Worm (Caenorhabditis elegans) whole organism, mixed stage, embryonic: ENCODE measurements around the gene B0034.1.
A peak's percentile ranks its signal among the peaks of the same experiment; 100 is the strongest.
"Not testable (repeated sequence)": the region's sequence is repeated elsewhere in the genome, so short reads cannot be mapped to it uniquely, and the experiment has no call there.

Experiments used
- M03D4.4 ChIP-seq: sonication (generic microtip); optimal IDR thresholded peaks from 2 replicates; lab custom pipeline; 2017; ENCODE audit warnings: mild to moderate bottlenecking, missing genetic modification characterization, missing compliant biosample characterization
- bed-3 ChIP-seq: fragments of 200-800 bp; sonication (Bioruptor generic); optimal IDR thresholded peaks from 3 replicates; lab custom pipeline; 2018; ENCODE audit warnings: mild to moderate bottlenecking, missing genetic modification characterization, moderate library complexity, missing compliant biosample characterization
- blmp-1 ChIP-seq: fragments of 150-350 bp; optimal IDR thresholded peaks from 2 replicates; lab custom pipeline; 2014; ENCODE audit warnings: missing biosample characterization, missing genetic modification characterization
- ceh-39 ChIP-seq: fragments of 150-350 bp; optimal IDR thresholded peaks from 2 replicates; lab custom pipeline; 2014; ENCODE audit warnings: missing biosample characterization, missing genetic modification characterization
- ceh-43 ChIP-seq: fragments of 200-800 bp; sonication (Bioruptor generic); optimal IDR thresholded peaks from 2 replicates; lab custom pipeline; 2018; ENCODE audit warnings: mild to moderate bottlenecking, missing genetic modification characterization, moderate library complexity, missing compliant biosample characterization
- ceh-83 ChIP-seq: fragments of 200-800 bp; sonication (Bioruptor generic); optimal IDR thresholded peaks from 2 replicates; lab custom pipeline; 2018; ENCODE audit warnings: mild to moderate bottlenecking, missing genetic modification characterization, missing compliant biosample characterization
- ces-1 ChIP-seq: fragments of 150-350 bp; optimal IDR thresholded peaks from 2 replicates; lab custom pipeline; 2014; ENCODE audit warnings: missing biosample characterization, missing genetic modification reagents, missing genetic modification characterization
- cnd-1 ChIP-seq: fragments of 200-800 bp; sonication (Bioruptor generic); optimal IDR thresholded peaks from 2 replicates; lab custom pipeline; 2018; ENCODE audit warnings: mild to moderate bottlenecking, missing genetic modification characterization, missing compliant biosample characterization
- drap-1 ChIP-seq: fragments of 200-800 bp; sonication (Bioruptor generic); optimal IDR thresholded peaks from 3 replicates; lab custom pipeline; 2018; ENCODE audit warnings: mild to moderate bottlenecking, missing genetic modification characterization, missing compliant biosample characterization
- flh-1 ChIP-seq: fragments of 200-800 bp; sonication (Bioruptor generic); optimal IDR thresholded peaks from 2 replicates; lab custom pipeline; 2018; ENCODE audit warnings: mild to moderate bottlenecking, missing genetic modification characterization, moderate library complexity, missing compliant biosample characterization
- ham-2 ChIP-seq: fragments of 200-800 bp; sonication (Bioruptor generic); optimal IDR thresholded peaks from 2 replicates; lab custom pipeline; 2018; ENCODE audit warnings: mild to moderate bottlenecking, missing genetic modification characterization, missing compliant biosample characterization
- hlh-1 ChIP-seq: fragments of 150-350 bp; optimal IDR thresholded peaks from 2 replicates; lab custom pipeline; 2014; ENCODE audit warnings: missing biosample characterization, missing genetic modification reagents, missing genetic modification characterization
- lin-32 ChIP-seq: fragments of 200-800 bp; sonication (Bioruptor generic); optimal IDR thresholded peaks from 2 replicates; lab custom pipeline; 2018; ENCODE audit warnings: mild to moderate bottlenecking, missing genetic modification characterization, missing compliant biosample characterization
- mab-5 ChIP-seq: fragments of 150-350 bp; optimal IDR thresholded peaks from 2 replicates; lab custom pipeline; 2014; ENCODE audit warnings: missing biosample characterization, missing genetic modification characterization
- mep-1 ChIP-seq: fragments of 150-350 bp; optimal IDR thresholded peaks from 2 replicates; lab custom pipeline; 2017; ENCODE audit warnings: missing biosample characterization, missing genetic modification reagents, missing genetic modification characterization, inconsistent platforms
- mls-2 ChIP-seq: sonication (generic microtip); optimal IDR thresholded peaks from 2 replicates; lab custom pipeline; 2016; ENCODE audit warnings: mild to moderate bottlenecking, missing genetic modification characterization, moderate library complexity, missing compliant biosample characterization
- nhr-2 ChIP-seq: fragments of 150-350 bp; optimal IDR thresholded peaks from 2 replicates; lab custom pipeline; 2014; ENCODE audit warnings: missing biosample characterization, missing genetic modification characterization
- nhr-237 ChIP-seq: fragments of 150-350 bp; optimal IDR thresholded peaks from 2 replicates; lab custom pipeline; 2014; ENCODE audit warnings: missing biosample characterization, missing genetic modification characterization
- nhr-28 ChIP-seq: fragments of 150-350 bp; optimal IDR thresholded peaks from 2 replicates; lab custom pipeline; 2014; ENCODE audit warnings: missing biosample characterization, missing genetic modification characterization
- pha-4 ChIP-seq: fragments of 150-350 bp; optimal IDR thresholded peaks from 2 replicates; lab custom pipeline; 2018; ENCODE audit warnings: missing biosample characterization, missing genetic modification reagents, missing genetic modification characterization
- sem-2 ChIP-seq: fragments of 200-800 bp; sonication (Bioruptor generic); optimal IDR thresholded peaks from 2 replicates; lab custom pipeline; 2018; ENCODE audit warnings: mild to moderate bottlenecking, missing genetic modification characterization, missing compliant biosample characterization
- snpc-4 ChIP-seq: fragments of 150-350 bp; optimal IDR thresholded peaks from 2 replicates; lab custom pipeline; 2014; ENCODE audit warnings: missing biosample characterization, missing genetic modification characterization
- sptf-1 ChIP-seq: sonication (generic microtip); optimal IDR thresholded peaks from 2 replicates; lab custom pipeline; 2017; ENCODE audit warnings: mild to moderate bottlenecking, missing genetic modification characterization, moderate library complexity, missing compliant biosample characterization
- tbx-8 ChIP-seq: fragments of 200-800 bp; sonication (Bioruptor generic); optimal IDR thresholded peaks from 2 replicates; lab custom pipeline; 2018; ENCODE audit warnings: mild to moderate bottlenecking, missing genetic modification characterization, moderate library complexity, missing compliant biosample characterization
- unc-120 ChIP-seq: sonication (generic microtip); optimal IDR thresholded peaks from 2 replicates; lab custom pipeline; 2017; ENCODE audit warnings: missing genetic modification characterization, missing compliant biosample characterization; ENCODE audit not compliant: poor library complexity, severe bottlenecking
- unc-39 ChIP-seq: fragments of 150-350 bp; optimal IDR thresholded peaks from 2 replicates; lab custom pipeline; 2014; ENCODE audit warnings: missing biosample characterization, missing genetic modification characterization
- unc-62 ChIP-seq: fragments of 150-350 bp; optimal IDR thresholded peaks from 2 replicates; lab custom pipeline; 2014; ENCODE audit warnings: missing biosample characterization, missing genetic modification reagents, missing genetic modification characterization
- zip-8 ChIP-seq: fragments of 150-350 bp; optimal IDR thresholded peaks from 2 replicates; lab custom pipeline; 2014; ENCODE audit warnings: missing biosample characterization, missing genetic modification characterization
- ztf-11 ChIP-seq: fragments of 150-350 bp; optimal IDR thresholded peaks from 2 replicates; lab custom pipeline; 2014; ENCODE audit warnings: missing biosample characterization, missing genetic modification characterization

Gene B0034.1

DNA sequence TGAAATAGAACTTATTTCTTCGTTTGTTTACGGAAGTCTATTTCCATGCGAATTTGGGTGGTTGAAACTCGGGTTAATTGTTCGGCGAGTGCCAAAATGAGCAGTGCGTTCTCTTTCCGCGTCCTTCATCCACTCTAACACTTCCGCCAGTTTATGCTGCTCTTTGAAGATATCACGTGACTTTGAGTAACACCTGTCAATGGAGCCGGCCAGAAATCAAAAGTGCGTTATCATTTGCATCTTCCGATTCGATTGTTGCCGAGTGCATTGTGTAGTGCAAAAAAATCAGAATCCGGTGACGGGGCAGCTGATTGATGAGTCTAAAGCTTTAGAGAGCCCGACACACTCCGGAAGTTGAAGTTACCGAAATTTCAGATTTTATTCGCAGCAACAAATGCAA, 32.9 kb downstream of the B0034.1 start:
- TF ChIP-seq nhr-2 (tag; lab: Kevin White, UChicago), result no peak
- TF ChIP-seq ces-1 (GFP tag; lab: Kevin White, UChicago), result no peak
- peak; percentile 51 for TF ChIP-seq hlh-1 (tag; lab: Kevin White, UChicago)
- no peak for TF ChIP-seq unc-120 (tag; lab: Kevin White, UChicago)
- TF ChIP-seq lin-32 (GFP tag; lab: Kevin White, UChicago), result no peak
- no peak for TF ChIP-seq blmp-1
- TF ChIP-seq unc-62 (GFP tag; lab: Kevin White, UChicago), result peak; percentile 58

DNA sequence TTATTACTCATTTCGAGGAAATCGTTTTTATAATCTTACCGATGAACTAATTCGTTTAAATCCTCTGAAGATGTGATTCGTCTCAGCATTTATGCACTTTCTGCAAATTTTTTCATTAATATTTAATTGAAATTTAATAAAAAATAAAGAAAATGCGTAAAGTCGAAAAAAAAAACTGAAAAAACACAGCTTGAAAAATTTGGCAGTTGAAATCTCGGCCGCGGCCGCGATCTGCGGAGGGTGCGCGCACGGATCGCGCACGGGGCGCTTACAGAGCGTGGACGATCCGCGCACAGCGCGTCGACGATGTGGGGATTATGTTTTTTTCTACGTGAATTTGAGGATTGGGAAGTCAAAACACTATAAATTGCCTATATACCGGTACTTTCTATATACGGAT, 40.8 kb downstream of the B0034.1 start, which contains the start of gene ZK84.4:
TSS of gene ZK84.4 (minus strand) at position 101 of the 400 bp plus-strand sequence.
- TF ChIP-seq lin-32 (GFP tag; lab: Kevin White, UChicago); zip-8 (tag; lab: Kevin White, UChicago); mls-2: not testable (repeated sequence)

DNA sequence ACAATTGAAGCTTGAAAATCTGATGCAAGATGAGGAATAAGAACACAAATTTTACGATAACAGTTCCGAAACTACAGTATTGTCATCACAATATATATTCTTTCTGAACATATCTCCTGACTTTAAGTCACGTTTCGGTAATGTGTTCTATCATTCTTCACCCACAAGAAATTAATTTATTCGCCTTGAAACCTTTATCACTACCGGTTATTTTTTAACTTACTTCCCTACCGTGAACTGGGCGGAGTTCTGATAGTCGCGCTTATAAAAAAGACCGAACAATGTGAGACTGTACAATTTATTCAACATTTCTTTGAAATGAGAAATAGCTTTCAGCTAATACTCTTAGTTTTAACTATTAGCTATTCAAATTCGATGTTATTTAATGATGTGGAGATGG, 42.4 kb downstream of the B0034.1 start, which contains the start of gene ins-20:
TSS of gene ins-20 (plus strand) at position 301 of the 400 bp plus-strand sequence.
- no peak for TF ChIP-seq drap-1
- TF ChIP-seq M03D4.4 (tag; lab: Kevin White, UChicago), result no peak
- no peak for TF ChIP-seq unc-39 (tag; lab: Kevin White, UChicago)
- no peak for TF ChIP-seq ztf-11 (tag; lab: Kevin White, UChicago)
- TF ChIP-seq zip-8 (tag; lab: Kevin White, UChicago), result no peak
- no peak for TF ChIP-seq ceh-39 (tag; lab: Kevin White, UChicago)
- no peak for TF ChIP-seq unc-62 (GFP tag; lab: Kevin White, UChicago)
- TF ChIP-seq blmp-1, result no peak
- TF ChIP-seq unc-120 (tag; lab: Kevin White, UChicago), result no peak

DNA sequence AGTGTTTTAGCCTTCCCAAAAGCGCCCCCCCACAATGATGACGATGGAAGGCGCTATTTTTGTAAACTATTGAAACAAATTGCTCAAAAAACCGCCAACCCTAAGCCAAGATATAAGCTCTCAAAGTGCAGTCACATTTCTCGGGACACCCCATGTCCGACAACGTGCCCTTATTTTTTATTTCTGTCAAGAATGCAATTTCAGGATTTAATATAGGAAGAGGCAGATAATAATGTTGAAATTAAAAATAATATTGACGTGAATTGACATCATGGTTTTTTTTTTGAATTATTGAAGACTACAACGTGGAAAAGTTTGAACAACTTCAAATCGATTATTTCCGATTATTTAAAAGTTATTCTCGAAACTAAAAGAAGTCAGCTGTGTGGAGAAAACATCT, 45.9 kb downstream of the B0034.1 start, which contains the start of gene ZK84.2:
TSS of gene ZK84.2 (plus strand) at position 301 of the 400 bp plus-strand sequence.
- TF ChIP-seq unc-120 (tag; lab: Kevin White, UChicago); tbx-8 (GFP tag; lab: Kevin White, UChicago); nhr-237 (tag; lab: Kevin White, UChicago): not testable (repeated sequence)

DNA sequence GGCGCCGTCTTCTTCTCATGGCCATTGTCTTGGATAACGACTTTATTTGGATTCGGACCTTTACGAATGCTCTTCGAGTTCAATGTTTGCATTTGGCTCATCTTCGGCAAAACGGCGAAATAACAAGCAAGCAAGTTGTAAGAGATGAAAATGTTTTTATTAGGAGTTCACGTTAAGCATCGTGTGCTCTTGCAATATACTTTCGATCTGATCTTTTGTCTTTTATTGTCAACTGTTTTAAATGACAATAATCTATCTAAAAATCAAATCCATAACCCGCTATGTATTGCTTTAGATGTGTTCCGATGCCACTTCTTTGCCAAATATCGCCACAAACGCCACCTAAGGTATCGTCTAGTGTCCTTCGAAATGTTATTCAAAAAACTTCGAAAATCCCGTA, 48.3 kb downstream of the B0034.1 start, which contains the start of gene ZK84.5:
TSS of gene ZK84.5 (minus strand) at position 101 of the 400 bp plus-strand sequence.
- TF ChIP-seq tbx-8 (GFP tag; lab: Kevin White, UChicago), result no peak
- no peak for TF ChIP-seq hlh-1 (tag; lab: Kevin White, UChicago)
- no peak for TF ChIP-seq zip-8 (tag; lab: Kevin White, UChicago)
- TF ChIP-seq cnd-1 (tag; lab: Kevin White, UChicago), result no peak
- TF ChIP-seq unc-62 (GFP tag; lab: Kevin White, UChicago), result no peak
- TF ChIP-seq ces-1 (GFP tag; lab: Kevin White, UChicago), result no peak
- TF ChIP-seq bed-3 (GFP tag; lab: Kevin White, UChicago), result no peak
- no peak for TF ChIP-seq blmp-1
- no peak for TF ChIP-seq mep-1 (tag; lab: Kevin White, UChicago)
- TF ChIP-seq lin-32 (GFP tag; lab: Kevin White, UChicago), result no peak
- no peak for TF ChIP-seq unc-120 (tag; lab: Kevin White, UChicago)
- TF ChIP-seq pha-4 (tag; lab: Kevin White, UChicago), result no peak
- no peak for TF ChIP-seq ceh-43
- TF ChIP-seq M03D4.4 (tag; lab: Kevin White, UChicago), result no peak
- TF ChIP-seq sem-2 (GFP tag; lab: Kevin White, UChicago), result no peak
- TF ChIP-seq sptf-1 (tag; lab: Kevin White, UChicago), result no peak
- TF ChIP-seq unc-39 (tag; lab: Kevin White, UChicago), result no peak
- no peak for TF ChIP-seq ceh-83 (GFP tag; lab: Kevin White, UChicago)
- no peak for TF ChIP-seq mab-5 (tag; lab: Kevin White, UChicago)
- TF ChIP-seq flh-1 (GFP tag; lab: Kevin White, UChicago), result no peak

DNA sequence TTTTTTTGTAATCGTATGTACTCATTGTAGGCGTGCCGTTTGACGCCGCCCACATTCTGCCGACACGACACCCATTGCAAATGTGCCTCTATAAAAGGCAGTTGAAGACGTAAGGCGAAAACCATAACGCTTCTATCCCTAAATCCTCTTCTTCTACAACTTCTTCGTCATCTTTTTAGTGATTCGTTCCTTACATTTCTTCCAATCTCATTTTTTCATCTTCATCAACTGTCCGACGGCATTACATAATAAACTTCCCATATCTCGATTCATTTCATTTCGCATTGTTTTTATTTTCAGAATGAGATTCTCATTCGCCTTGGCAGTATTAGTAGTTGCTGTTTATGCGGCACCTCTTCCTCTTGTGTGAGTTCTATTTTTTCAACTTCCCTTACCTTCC, 52.2 kb downstream of the B0034.1 start, which contains the start of gene ZK84.1:
TSS of gene ZK84.1 (plus strand) at position 301 of the 400 bp plus-strand sequence.
- no peak for TF ChIP-seq nhr-2 (tag; lab: Kevin White, UChicago)
- TF ChIP-seq nhr-28 (tag; lab: Kevin White, UChicago), result no peak
- no peak for TF ChIP-seq ceh-83 (GFP tag; lab: Kevin White, UChicago)
- TF ChIP-seq pha-4 (tag; lab: Kevin White, UChicago), result no peak
- no peak for TF ChIP-seq bed-3 (GFP tag; lab: Kevin White, UChicago)
- no peak for TF ChIP-seq ceh-43
- no peak for TF ChIP-seq drap-1
- no peak for TF ChIP-seq zip-8 (tag; lab: Kevin White, UChicago)
- TF ChIP-seq ham-2 (GFP tag; lab: Kevin White, UChicago), result no peak
- TF ChIP-seq mab-5 (tag; lab: Kevin White, UChicago), result no peak
- TF ChIP-seq snpc-4 (tag; lab: Kevin White, UChicago), result no peak
- TF ChIP-seq unc-39 (tag; lab: Kevin White, UChicago), result no peak
- no peak for TF ChIP-seq cnd-1 (tag; lab: Kevin White, UChicago)
- no peak for TF ChIP-seq ces-1 (GFP tag; lab: Kevin White, UChicago)
